Worm (Caenorhabditis elegans): Measurements from ENCODE around the gene Y50E8A.12.
"Not testable (repeated sequence)": the region's sequence is repeated elsewhere in the genome, so short reads cannot be mapped to it uniquely, and the experiment has no call there.

Gene Y50E8A.12

ce11 chrV:14790792-14791191, 6.8 kb upstream of the Y50E8A.12 start:
- no peak for TF ChIP-seq cog-1 (tag; optimal IDR thresholded peaks at IDR 0.05)
- TF ChIP-seq tab-1 (GFP tag; IDR thresholded peaks at IDR 0.05): no peak
- no peak for TF ChIP-seq ztf-29 (GFP tag; IDR thresholded peaks at IDR 0.05)
- no peak for TF ChIP-seq ref-1 (GFP tag; conservative IDR thresholded peaks at IDR 0.05)
- TF ChIP-seq klf-2 (GFP tag; conservative IDR thresholded peaks at IDR 0.05): no peak
- no peak for TF ChIP-seq med-1 (GFP tag; optimal IDR thresholded peaks at IDR 0.05; ENCODE audit: insufficient read depth)
- no peak for TF ChIP-seq flt-1 (GFP tag; IDR thresholded peaks at IDR 0.05)
- TF ChIP-seq T22C8.4 (GFP tag; IDR thresholded peaks at IDR 0.05): no peak
- TF ChIP-seq ztf-23 (GFP tag; IDR thresholded peaks at IDR 0.05): no peak

ce11 chrV:14788462-14788861, 4.5 kb upstream of the Y50E8A.12 start:
- TF ChIP-seq ztf-29 (GFP tag; IDR thresholded peaks at IDR 0.05) (no peak), T22C8.4 (GFP tag; IDR thresholded peaks at IDR 0.05) (no peak), med-1 (GFP tag; optimal IDR thresholded peaks at IDR 0.05; ENCODE audit: insufficient read depth) (no peak), cog-1 (tag; optimal IDR thresholded peaks at IDR 0.05) (no peak), ztf-23 (GFP tag; IDR thresholded peaks at IDR 0.05) (no peak), ref-1 (GFP tag; conservative IDR thresholded peaks at IDR 0.05) (no peak), flt-1 (GFP tag; IDR thresholded peaks at IDR 0.05) (no peak), klf-2 (GFP tag; conservative IDR thresholded peaks at IDR 0.05) (no peak), tab-1 (GFP tag; IDR thresholded peaks at IDR 0.05) (no peak)

- TF ChIP-seq tab-1 (GFP tag; IDR thresholded peaks at IDR 0.05) (no peak), flt-1 (GFP tag; IDR thresholded peaks at IDR 0.05) (no peak), ref-1 (GFP tag; conservative IDR thresholded peaks at IDR 0.05) (no peak), med-1 (GFP tag; optimal IDR thresholded peaks at IDR 0.05; ENCODE audit: insufficient read depth) (no peak), klf-2 (GFP tag; conservative IDR thresholded peaks at IDR 0.05) (no peak), T22C8.4 (GFP tag; IDR thresholded peaks at IDR 0.05) (no peak), cog-1 (tag; optimal IDR thresholded peaks at IDR 0.05) (no peak), ztf-29 (GFP tag; IDR thresholded peaks at IDR 0.05) (no peak), ztf-23 (GFP tag; IDR thresholded peaks at IDR 0.05) (no peak)
Measured at ce11 chrV:14784787-14785186, 777 bp upstream of the Y50E8A.12 start.

ce11 chrV:14781130-14781529, 2.9 kb downstream of the Y50E8A.12 start, which contains the start of gene Y50E8A.11:
Gene Y50E8A.11, plus strand, starts transcription at chrV:14781430.
- no peak for TF ChIP-seq klf-2 (GFP tag; conservative IDR thresholded peaks at IDR 0.05)
- no peak for TF ChIP-seq T22C8.4 (GFP tag; IDR thresholded peaks at IDR 0.05)
- no peak for TF ChIP-seq ztf-29 (GFP tag; IDR thresholded peaks at IDR 0.05)
- TF ChIP-seq tab-1 (GFP tag; IDR thresholded peaks at IDR 0.05): no peak
- TF ChIP-seq cog-1 (tag; optimal IDR thresholded peaks at IDR 0.05): no peak
- no peak for TF ChIP-seq flt-1 (GFP tag; IDR thresholded peaks at IDR 0.05)
- no peak for TF ChIP-seq ztf-23 (GFP tag; IDR thresholded peaks at IDR 0.05)
- no peak for TF ChIP-seq ref-1 (GFP tag; conservative IDR thresholded peaks at IDR 0.05)
- TF ChIP-seq med-1 (GFP tag; optimal IDR thresholded peaks at IDR 0.05; ENCODE audit: insufficient read depth): no peak

ce11 chrV:14779644-14780043, 4.4 kb downstream of the Y50E8A.12 start, which contains the start of the genes scrm-7 and Y50E8A.10:
Gene scrm-7, minus strand, starts transcription at chrV:14779744.
Gene Y50E8A.10, plus strand, starts transcription at chrV:14779996.
- TF ChIP-seq T22C8.4 (GFP tag; IDR thresholded peaks at IDR 0.05) (no peak), ref-1 (GFP tag; conservative IDR thresholded peaks at IDR 0.05) (no peak), klf-2 (GFP tag; conservative IDR thresholded peaks at IDR 0.05) (no peak), med-1 (GFP tag; optimal IDR thresholded peaks at IDR 0.05; ENCODE audit: insufficient read depth) (no peak), tab-1 (GFP tag; IDR thresholded peaks at IDR 0.05) (no peak), ztf-29 (GFP tag; IDR thresholded peaks at IDR 0.05) (no peak), cog-1 (tag; optimal IDR thresholded peaks at IDR 0.05) (no peak), ztf-23 (GFP tag; IDR thresholded peaks at IDR 0.05) (no peak), flt-1 (GFP tag; IDR thresholded peaks at IDR 0.05) (no peak)

- no peak for TF ChIP-seq med-1 (GFP tag; optimal IDR thresholded peaks at IDR 0.05; ENCODE audit: insufficient read depth)
- TF ChIP-seq cog-1 (tag; optimal IDR thresholded peaks at IDR 0.05): peak; percentile 21
Measured at ce11 chrV:14773048-14773447, 11.0 kb downstream of the Y50E8A.12 start, which contains the start of gene haf-7. Gene haf-7, plus strand, starts transcription at chrV:14773258.

- TF ChIP-seq klf-2 (GFP tag; conservative IDR thresholded peaks at IDR 0.05) (no peak), tab-1 (GFP tag; IDR thresholded peaks at IDR 0.05) (no peak), flt-1 (GFP tag; IDR thresholded peaks at IDR 0.05) (no peak), ztf-23 (GFP tag; IDR thresholded peaks at IDR 0.05) (no peak), med-1 (GFP tag; optimal IDR thresholded peaks at IDR 0.05; ENCODE audit: insufficient read depth) (no peak), cog-1 (tag; optimal IDR thresholded peaks at IDR 0.05) (no peak), ref-1 (GFP tag; conservative IDR thresholded peaks at IDR 0.05) (no peak), ztf-29 (GFP tag; IDR thresholded peaks at IDR 0.05) (no peak)
Measured at ce11 chrV:14763582-14763981, 20.4 kb downstream of the Y50E8A.12 start.

ce11 chrV:14762563-14762962, 21.4 kb downstream of the Y50E8A.12 start:
- TF ChIP-seq ref-1 (GFP tag; conservative IDR thresholded peaks at IDR 0.05) (no peak), flt-1 (GFP tag; IDR thresholded peaks at IDR 0.05) (no peak), ztf-29 (GFP tag; IDR thresholded peaks at IDR 0.05) (no peak), klf-2 (GFP tag; conservative IDR thresholded peaks at IDR 0.05) (no peak)

- TF ChIP-seq T22C8.4 (GFP tag; IDR thresholded peaks at IDR 0.05); cog-1 (tag; optimal IDR thresholded peaks at IDR 0.05); ref-1 (GFP tag; conservative IDR thresholded peaks at IDR 0.05): not testable (repeated sequence)
Measured at ce11 chrV:14750357-14750756, 33.7 kb downstream of the Y50E8A.12 start, which contains the start of gene nspa-10. Gene nspa-10, minus strand, starts transcription at chrV:14750457.

- TF ChIP-seq med-1 (GFP tag; optimal IDR thresholded peaks at IDR 0.05; ENCODE audit: insufficient read depth) (no peak), tab-1 (GFP tag; IDR thresholded peaks at IDR 0.05) (no peak), cog-1 (tag; optimal IDR thresholded peaks at IDR 0.05) (no peak), T22C8.4 (GFP tag; IDR thresholded peaks at IDR 0.05) (no peak), ztf-23 (GFP tag; IDR thresholded peaks at IDR 0.05) (no peak), klf-2 (GFP tag; conservative IDR thresholded peaks at IDR 0.05) (no peak), flt-1 (GFP tag; IDR thresholded peaks at IDR 0.05) (no peak), ref-1 (GFP tag; conservative IDR thresholded peaks at IDR 0.05) (no peak), ztf-29 (GFP tag; IDR thresholded peaks at IDR 0.05) (no peak)
Measured at ce11 chrV:14748608-14749137, 35.3 kb downstream of the Y50E8A.12 start, which contains the start of the genes lipl-8 and Y50E8A.22. Gene lipl-8, minus strand, starts transcription at chrV:14748708. Gene Y50E8A.22, minus strand, starts transcription at chrV:14749087.

All from whole organism, midembryonic.